Fruit fly (Drosophila melanogaster): ENCODE measurements around the gene Blos2.
A peak's percentile ranks its signal among the peaks of the same experiment; 100 is the strongest.

The Blos2 gene

DNA sequence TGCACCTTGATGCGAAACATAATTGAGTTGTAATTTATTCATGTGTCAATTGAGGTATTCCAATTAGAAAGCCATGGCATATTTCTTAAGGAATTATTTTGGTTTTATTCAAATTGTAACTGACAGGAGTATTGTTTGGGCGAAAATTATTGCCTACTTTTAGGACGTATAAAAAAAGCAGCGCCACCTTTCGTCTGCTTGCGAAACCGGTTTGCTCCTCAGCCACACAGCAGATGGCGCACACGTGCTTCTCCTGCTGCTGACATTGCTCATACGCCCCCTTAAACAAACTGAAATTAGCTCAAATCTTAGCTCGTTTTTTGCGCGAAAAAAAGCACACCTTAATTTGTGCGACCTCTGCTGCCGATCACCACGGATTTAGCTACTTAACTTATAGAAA lies 13.5 kb upstream of the Blos2 start (continued):
- TF ChIP-seq esg (GFP tag; conservative IDR thresholded peaks at IDR 0.05) (no peak), CG1603 (tag; optimal IDR thresholded peaks at IDR 0.05) (peak; percentile 82), gro (GFP tag; optimal IDR thresholded peaks at IDR 0.05) (no peak), CG18262 (tag; optimal IDR thresholded peaks at IDR 0.05) (peak; percentile 63), salm (tag; optimal IDR thresholded peaks at IDR 0.05) (no peak), CG9609 (GFP tag; optimal IDR thresholded peaks at IDR 0.05) (peak; percentile 76), CG2199 (GFP tag; IDR thresholded peaks at IDR 0.05) (peak; percentile 94), nmo (GFP tag; optimal IDR thresholded peaks at IDR 0.05) (peak; percentile 68), tup (GFP tag; optimal IDR thresholded peaks at IDR 0.05) (no peak), CG8924 (tag; optimal IDR thresholded peaks at IDR 0.05) (peak; percentile 19), chif (GFP tag; optimal IDR thresholded peaks at IDR 0.05) (peak; percentile 60 to 90)

- TF ChIP-seq grau (tag; optimal IDR thresholded peaks at IDR 0.05) (peak; percentile 5), prd (optimal IDR thresholded peaks at IDR 0.05) (no peak), prd (GFP tag; IDR thresholded peaks at IDR 0.05) (no peak), HHEX (GFP tag; optimal IDR thresholded peaks at IDR 0.05) (peak; percentile 70), CG6683 (GFP tag; optimal IDR thresholded peaks at IDR 0.05) (peak; percentile 27), Fer3 (tag; optimal IDR thresholded peaks at IDR 0.05) (peak; percentile 31), nau (GFP tag; optimal IDR thresholded peaks at IDR 0.05) (peak; percentile 45), pfk (GFP tag; optimal IDR thresholded peaks at IDR 0.05) (peak; percentile 28), Awh (GFP tag; IDR thresholded peaks at IDR 0.05) (peak; percentile 23; the same call in 1 of the 2 replicates), Rfx (GFP tag; IDR thresholded peaks at IDR 0.05) (peak; percentile 31; the same call in 1 of the 2 replicates), org-1 (GFP tag; optimal IDR thresholded peaks at IDR 0.05) (peak; percentile 9), Drgx (GFP tag; IDR thresholded peaks at IDR 0.05) (no peak), CG7839 (tag; optimal IDR thresholded peaks at IDR 0.05) (peak; percentile 6), mirr (GFP tag; optimal IDR thresholded peaks at IDR 0.05) (peak; percentile 3), ap (GFP tag; IDR thresholded peaks at IDR 0.05) (no peak), tgo (GFP tag; IDR thresholded peaks at IDR 0.05) (no peak), HmgZ (tag; optimal IDR thresholded peaks at IDR 0.05) (peak; percentile 11), Pdp1 (GFP tag; optimal IDR thresholded peaks at IDR 0.05) (peak in 1 of 2 experiments; percentile 58), CG7987 (GFP tag; optimal IDR thresholded peaks at IDR 0.05) (peak; percentile 75), MTF-1 (GFP tag; optimal IDR thresholded peaks at IDR 0.05; ENCODE audit: borderline replicate concordance) (peak; percentile 43), CG3995 (GFP tag; optimal IDR thresholded peaks at IDR 0.05) (peak; percentile 4), Fer2 (tag; optimal IDR thresholded peaks at IDR 0.05) (peak; percentile 5), CG9932 (GFP tag; IDR thresholded peaks at IDR 0.05) (no peak), CG10209 (GFP tag; optimal IDR thresholded peaks at IDR 0.05) (peak; percentile 29), eyg (GFP tag; optimal IDR thresholded peaks at IDR 0.05) (peak; percentile 4), CG10543 (GFP tag; optimal IDR thresholded peaks at IDR 0.05) (peak; percentile 78), Fer1 (GFP tag; optimal IDR thresholded peaks at IDR 0.05) (peak; percentile 86), sug (tag; optimal IDR thresholded peaks at IDR 0.05) (peak; percentile 60), dpn (GFP tag; optimal IDR thresholded peaks at IDR 0.05) (peak in 1 of 2 experiments; percentile 16), caup (GFP tag; optimal IDR thresholded peaks at IDR 0.05; ENCODE audit: severe bottlenecking) (peak; percentile 70), Asciz (GFP tag; optimal IDR thresholded peaks at IDR 0.05) (peak; percentile 34), br (optimal IDR thresholded peaks at IDR 0.05) (no peak), yki (optimal IDR thresholded peaks at IDR 0.05) (no peak), sc (optimal IDR thresholded peaks at IDR 0.05) (no peak), sc (GFP tag; optimal IDR thresholded peaks at IDR 0.05) (no peak), Sox102F (GFP tag; optimal IDR thresholded peaks at IDR 0.05) (no peak), CG1233 (GFP tag; optimal IDR thresholded peaks at IDR 0.05) (peak; percentile 6), Hmr (GFP tag; optimal IDR thresholded peaks at IDR 0.05) (peak; percentile 62), PHDP (tag; optimal IDR thresholded peaks at IDR 0.05) (peak; percentile 12)
Measured at dm6 chr3L:11049414-11049813, 12.0 kb upstream of the Blos2 start.
